Worm (Caenorhabditis elegans) whole organism, early embryonic: ENCODE results near the gene cyp-35B1.

ENCODE experiments used
- B0310.2 ChIP-seq: sonication (generic microtip); optimal IDR thresholded peaks from 2 replicates; lab custom pipeline; 2016; ENCODE audit warnings: mild to moderate bottlenecking, missing genetic modification characterization, missing compliant biosample characterization
- F13C5.2 ChIP-seq: sonication (generic microtip); optimal IDR thresholded peaks from 2 replicates; lab custom pipeline; 2017; ENCODE audit warnings: mild to moderate bottlenecking, missing genetic modification characterization, inconsistent platforms, missing compliant biosample characterization
- aly-1 ChIP-seq: sonication (generic microtip); optimal IDR thresholded peaks from 2 replicates; lab custom pipeline; 2016; ENCODE audit warnings: missing genetic modification characterization, missing compliant biosample characterization
- ama-1 ChIP-seq: fragments of 150-350 bp; optimal IDR thresholded peaks from 2 replicates; lab custom pipeline; 2014
- ceh-13 ChIP-seq: fragments of 200-800 bp; sonication (Bioruptor generic); optimal IDR thresholded peaks from 2 replicates; lab custom pipeline; 2018; ENCODE audit warnings: mild to moderate bottlenecking, missing genetic modification characterization, missing compliant biosample characterization
- ceh-36 ChIP-seq: sonication (generic microtip); optimal IDR thresholded peaks from 2 replicates; lab custom pipeline; 2016; ENCODE audit warnings: missing genetic modification characterization, inconsistent platforms, missing compliant biosample characterization
- ets-7 ChIP-seq: sonication (generic microtip); optimal IDR thresholded peaks from 2 replicates; lab custom pipeline; 2016; ENCODE audit warnings: missing genotype, missing genetic modification characterization, missing compliant biosample characterization
- flt-1 ChIP-seq: fragments of 200-800 bp; sonication (Bioruptor generic); IDR thresholded peaks from 2 replicates; pipeline ENCODE4 v1.3.6; 2022; ENCODE audit warnings: missing genetic modification characterization, missing compliant biosample characterization
- hmbx-1 ChIP-seq: sonication (generic microtip); optimal IDR thresholded peaks from 2 replicates; lab custom pipeline; 2016; ENCODE audit warnings: mild to moderate bottlenecking, missing genetic modification characterization, missing compliant biosample characterization
- hmg-4 ChIP-seq: fragments of 200-800 bp; sonication (Bioruptor generic); optimal IDR thresholded peaks from 2 replicates; lab custom pipeline; 2018; ENCODE audit warnings: mild to moderate bottlenecking, missing genetic modification characterization, missing compliant biosample characterization
- hnd-1 ChIP-seq: sonication (generic microtip); optimal IDR thresholded peaks from 2 replicates; lab custom pipeline; 2016; ENCODE audit warnings: missing genetic modification characterization, missing compliant biosample characterization
- pes-1 ChIP-seq: fragments of 200-800 bp; sonication (Bioruptor generic); IDR thresholded peaks from 2 replicates; pipeline ENCODE4 v1.3.6; 2022; ENCODE audit warnings: missing genetic modification reagents, missing genetic modification characterization, missing compliant biosample characterization
- scrt-1 ChIP-seq: fragments of 200-800 bp; sonication (Bioruptor generic); IDR thresholded peaks from 2 replicates; pipeline ENCODE4 v1.3.6; 2022; ENCODE audit warnings: missing genetic modification characterization, missing compliant biosample characterization
- sea-1 ChIP-seq: fragments of 200-800 bp; sonication (Bioruptor generic); conservative IDR thresholded peaks from 2 replicates; pipeline ENCODE4 v1.3.6; 2022; ENCODE audit warnings: missing genetic modification characterization, missing compliant biosample characterization
- tbx-11 ChIP-seq: fragments of 200-800 bp; sonication (Bioruptor generic); IDR thresholded peaks from 2 replicates; pipeline ENCODE4 v1.3.6; 2022; ENCODE audit warnings: missing genetic modification characterization, missing compliant biosample characterization
- tbx-37 ChIP-seq: fragments of 200-800 bp; sonication (Bioruptor generic); conservative IDR thresholded peaks from 2 replicates; pipeline ENCODE4 v1.3.6; 2022; ENCODE audit warnings: missing genetic modification reagents, missing genetic modification characterization, missing compliant biosample characterization
- tra-4 ChIP-seq: sonication (generic microtip); optimal IDR thresholded peaks from 2 replicates; lab custom pipeline; 2017; ENCODE audit warnings: missing genetic modification characterization, missing compliant biosample characterization

The cyp-35B1 gene

DNA sequence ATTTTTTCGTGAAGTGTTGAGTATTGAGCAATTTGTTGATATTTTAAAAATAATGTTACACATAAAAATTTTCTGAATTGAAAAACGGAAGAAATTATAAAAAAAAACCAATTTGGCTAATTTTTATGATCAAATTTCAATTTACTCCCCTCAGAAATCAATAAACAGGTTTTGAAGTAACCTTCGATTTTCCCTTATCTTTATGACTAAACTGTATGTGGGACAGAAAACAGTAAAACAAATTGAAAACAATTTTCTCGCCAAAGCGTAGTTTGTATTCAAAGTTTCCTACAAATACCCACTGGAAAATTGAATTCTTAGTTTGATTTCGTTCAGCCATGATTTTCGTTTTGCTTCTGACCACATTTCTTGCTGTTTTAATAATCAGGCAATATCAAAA, at the start of gene cyp-35B1:
cyp-35B1 (plus strand) TSS at position 244 of the 400 bp plus-strand sequence.
- TF ChIP-seq ama-1 (lab: Kevin White, UChicago) (no peak), pes-1 (GFP tag; lab: Robert Waterston, UW) (no peak), hnd-1 (tag; lab: Kevin White, UChicago) (no peak), flt-1 (no peak), ceh-36 (tag; lab: Kevin White, UChicago) (no peak), sea-1 (no peak), tra-4 (no peak), hmg-4 (GFP tag; lab: Kevin White, UChicago) (no peak), B0310.2 (tag; lab: Kevin White, UChicago) (no peak), ets-7 (tag; lab: Kevin White, UChicago) (no peak), tbx-11 (no peak), aly-1 (no peak), scrt-1 (GFP tag; lab: Robert Waterston, UW) (no peak)

DNA sequence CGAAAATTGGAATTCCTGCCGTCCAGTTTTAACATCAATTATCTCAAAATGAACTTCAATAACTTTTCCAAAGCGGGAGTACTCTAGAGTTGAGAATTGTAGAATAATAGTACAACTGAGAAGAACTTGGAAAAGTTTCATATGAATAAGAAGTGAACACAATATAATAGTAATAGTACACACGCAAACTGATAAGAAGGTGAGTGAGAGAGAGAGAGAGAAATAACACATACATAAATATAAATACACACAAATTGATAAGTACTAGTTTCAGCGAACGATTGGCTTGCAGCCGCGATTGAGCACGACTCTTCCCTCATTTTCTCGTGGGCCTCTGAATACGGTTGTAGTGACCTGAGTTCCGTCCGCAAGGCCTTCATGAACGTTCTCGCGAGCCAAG, 49.7 kb upstream of the cyp-35B1 start, which contains the start of gene C17E7.13:
C17E7.13 (minus strand) TSS at position 176 of the 400 bp plus-strand sequence.
- TF ChIP-seq ceh-36 (tag; lab: Kevin White, UChicago) = no peak
- TF ChIP-seq sea-1 = no peak
- TF ChIP-seq flt-1 = no peak
- no peak for TF ChIP-seq hmg-4 (GFP tag; lab: Kevin White, UChicago)
- no peak for TF ChIP-seq F13C5.2 (tag; lab: Kevin White, UChicago)
- no peak for TF ChIP-seq B0310.2 (tag; lab: Kevin White, UChicago)
- TF ChIP-seq tbx-37 (GFP tag; lab: Robert Waterston, UW) = no peak
- no peak for TF ChIP-seq ama-1 (lab: Kevin White, UChicago)
- no peak for TF ChIP-seq pes-1 (GFP tag; lab: Robert Waterston, UW)
- no peak for TF ChIP-seq ceh-13
- TF ChIP-seq tbx-11 = no peak
- no peak for TF ChIP-seq hmbx-1 (tag; lab: Kevin White, UChicago)
- no peak for TF ChIP-seq ets-7 (tag; lab: Kevin White, UChicago)
- no peak for TF ChIP-seq scrt-1 (GFP tag; lab: Robert Waterston, UW)
- TF ChIP-seq tra-4 = no peak

DNA sequence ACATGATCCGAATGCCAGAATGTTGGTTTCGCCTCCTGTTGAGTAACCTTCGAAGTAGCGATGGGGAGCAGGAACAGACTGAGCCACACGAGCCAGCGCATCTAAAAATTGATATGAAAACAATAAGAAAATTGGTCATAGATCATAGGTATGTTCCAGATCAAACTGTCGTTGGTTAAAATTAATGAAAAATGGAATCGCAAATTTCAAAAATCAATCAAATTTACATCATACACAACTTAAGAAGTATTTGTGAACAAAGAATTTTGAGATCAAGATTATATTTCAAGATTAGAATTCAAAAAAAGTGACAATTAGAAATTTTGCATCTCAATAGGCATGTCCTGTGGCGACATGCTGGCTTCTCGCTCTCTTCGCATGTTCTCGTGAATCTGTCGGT, 48.1 kb upstream of the cyp-35B1 start, which contains the start of gene C17E7.9:
C17E7.9 (minus strand) TSS at position 101 of the 400 bp plus-strand sequence.
- TF ChIP-seq ceh-13 (no peak), ama-1 (lab: Kevin White, UChicago) (no peak), sea-1 (no peak), ceh-36 (tag; lab: Kevin White, UChicago) (no peak), tbx-37 (GFP tag; lab: Robert Waterston, UW) (no peak), hnd-1 (tag; lab: Kevin White, UChicago) (no peak), aly-1 (no peak), scrt-1 (GFP tag; lab: Robert Waterston, UW) (no peak), hmbx-1 (tag; lab: Kevin White, UChicago) (no peak), ets-7 (tag; lab: Kevin White, UChicago) (no peak), B0310.2 (tag; lab: Kevin White, UChicago) (no peak), hmg-4 (GFP tag; lab: Kevin White, UChicago) (no peak), F13C5.2 (tag; lab: Kevin White, UChicago) (no peak), tra-4 (no peak), flt-1 (no peak), tbx-11 (no peak)

DNA sequence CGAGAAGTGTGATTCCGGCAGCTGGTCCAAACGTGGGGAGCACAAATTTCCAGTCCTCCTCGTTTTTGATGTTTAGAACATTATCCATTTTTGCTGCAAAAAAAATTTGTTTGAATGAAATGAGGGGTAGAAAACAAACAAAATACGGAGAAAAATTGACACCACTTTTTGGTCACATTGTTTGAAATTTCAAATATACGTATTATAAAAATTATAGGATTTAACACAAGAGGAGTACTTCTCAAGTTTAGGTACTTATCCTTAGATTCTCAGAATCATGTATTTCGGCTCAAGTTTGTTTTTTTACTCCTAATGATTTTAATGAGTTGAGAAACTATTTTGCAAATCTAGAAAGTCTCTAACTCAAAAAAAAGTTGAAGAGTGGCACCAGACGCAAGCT, 46.9 kb upstream of the cyp-35B1 start, which contains the start of gene C17E7.12:
C17E7.12 (minus strand) TSS at position 101 of the 400 bp plus-strand sequence.
- TF ChIP-seq tra-4 (no peak), ceh-36 (tag; lab: Kevin White, UChicago) (no peak), scrt-1 (GFP tag; lab: Robert Waterston, UW) (no peak), ets-7 (tag; lab: Kevin White, UChicago) (no peak), aly-1 (no peak), pes-1 (GFP tag; lab: Robert Waterston, UW) (no peak), tbx-37 (GFP tag; lab: Robert Waterston, UW) (no peak), hmbx-1 (tag; lab: Kevin White, UChicago) (no peak), ceh-13 (no peak), ama-1 (lab: Kevin White, UChicago) (no peak), sea-1 (no peak), tbx-11 (no peak), B0310.2 (tag; lab: Kevin White, UChicago) (no peak)

DNA sequence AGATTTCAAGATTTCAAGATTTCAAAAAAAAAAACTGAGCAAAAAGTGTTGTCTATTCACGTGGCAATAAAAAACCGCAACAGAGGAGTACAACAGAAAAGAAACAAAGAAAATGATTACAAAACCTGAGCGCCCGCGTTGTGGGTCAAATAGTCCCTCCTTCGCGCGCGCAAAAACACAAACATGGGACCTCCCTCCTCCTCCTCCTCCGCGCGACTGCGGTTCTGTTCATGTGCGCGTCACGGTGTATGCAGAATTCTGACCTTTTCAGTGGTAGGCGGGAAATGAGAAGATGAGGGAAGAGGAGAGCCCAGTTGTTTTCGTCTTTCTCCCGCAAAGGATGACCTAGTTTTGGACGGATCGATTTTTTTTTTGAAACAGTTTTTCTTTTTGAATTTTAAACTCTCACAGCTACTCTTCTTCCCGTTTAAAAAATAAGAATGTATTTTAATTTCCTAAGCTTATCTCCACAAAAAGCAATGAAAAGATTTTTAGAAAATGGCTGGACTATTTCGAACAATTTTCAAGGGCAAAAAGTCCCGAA, 46.4 kb upstream of the cyp-35B1 start, which contains the start of gene C17E7.4:
C17E7.4 (plus strand) TSS at position 494 of the 544 bp plus-strand sequence.
- TF ChIP-seq sea-1 (no peak), ets-7 (tag; lab: Kevin White, UChicago) (no peak), tbx-37 (GFP tag; lab: Robert Waterston, UW) (no peak), pes-1 (GFP tag; lab: Robert Waterston, UW) (no peak), tra-4 (no peak), tbx-11 (no peak), ama-1 (lab: Kevin White, UChicago) (no peak), hnd-1 (tag; lab: Kevin White, UChicago) (no peak), ceh-36 (tag; lab: Kevin White, UChicago) (no peak), flt-1 (no peak), B0310.2 (tag; lab: Kevin White, UChicago) (no peak), hmbx-1 (tag; lab: Kevin White, UChicago) (no peak), hmg-4 (GFP tag; lab: Kevin White, UChicago) (no peak), aly-1 (no peak), scrt-1 (GFP tag; lab: Robert Waterston, UW) (no peak)

DNA sequence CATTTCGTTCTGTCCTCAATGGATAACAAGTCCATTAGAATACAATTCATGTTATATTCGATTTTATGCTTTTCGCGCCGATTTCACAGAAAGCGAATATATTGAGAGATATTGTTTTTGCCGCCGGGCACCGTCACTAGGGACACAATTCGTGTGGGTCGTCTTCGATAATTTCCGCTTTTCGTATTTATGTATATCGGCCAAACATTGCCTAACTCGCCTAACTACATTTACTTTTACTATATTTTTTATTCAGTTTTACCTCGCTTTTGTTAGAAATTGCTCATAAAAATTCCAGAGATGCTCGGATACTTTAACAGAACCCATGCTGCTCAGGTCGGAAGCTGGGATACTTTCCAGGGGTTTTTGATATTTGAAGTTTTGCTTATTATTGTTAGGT, 44.2 kb upstream of the cyp-35B1 start, which contains the start of gene sre-9:
sre-9 (plus strand) TSS at position 301 of the 400 bp plus-strand sequence.
- no peak for TF ChIP-seq tra-4
- no peak for TF ChIP-seq pes-1 (GFP tag; lab: Robert Waterston, UW)
- TF ChIP-seq ceh-13 = no peak
- no peak for TF ChIP-seq scrt-1 (GFP tag; lab: Robert Waterston, UW)
- no peak for TF ChIP-seq tbx-11
- TF ChIP-seq ama-1 (lab: Kevin White, UChicago) = no peak
- TF ChIP-seq hmbx-1 (tag; lab: Kevin White, UChicago) = no peak
- no peak for TF ChIP-seq tbx-37 (GFP tag; lab: Robert Waterston, UW)
- TF ChIP-seq flt-1 = no peak
- TF ChIP-seq B0310.2 (tag; lab: Kevin White, UChicago) = no peak
- no peak for TF ChIP-seq ceh-36 (tag; lab: Kevin White, UChicago)

DNA sequence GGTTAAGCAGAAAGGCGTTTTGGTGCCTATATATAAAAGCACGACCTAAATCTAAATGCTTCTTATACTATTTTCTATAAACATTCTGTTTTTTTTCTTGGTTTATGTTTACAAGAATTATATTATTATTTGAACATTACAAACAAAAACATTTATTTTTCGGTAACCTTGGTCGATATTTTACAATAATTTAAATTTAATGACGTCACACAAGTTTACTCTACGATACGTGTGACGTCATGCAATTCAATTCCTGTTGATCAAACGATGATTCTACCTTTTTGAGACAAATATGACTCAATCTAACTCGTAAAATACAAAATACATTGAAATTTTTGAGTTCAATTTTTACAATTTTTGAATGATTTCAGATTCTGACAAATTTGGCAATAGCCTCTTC, 42.8 kb upstream of the cyp-35B1 start:
- TF ChIP-seq hmg-4 (GFP tag; lab: Kevin White, UChicago) (no peak), hmbx-1 (tag; lab: Kevin White, UChicago) (no peak), scrt-1 (GFP tag; lab: Robert Waterston, UW) (no peak), aly-1 (no peak), tbx-11 (no peak), sea-1 (no peak), F13C5.2 (tag; lab: Kevin White, UChicago) (no peak), flt-1 (no peak), pes-1 (GFP tag; lab: Robert Waterston, UW) (no peak), tbx-37 (GFP tag; lab: Robert Waterston, UW) (no peak), ceh-36 (tag; lab: Kevin White, UChicago) (no peak), B0310.2 (tag; lab: Kevin White, UChicago) (no peak), ama-1 (lab: Kevin White, UChicago) (no peak), hnd-1 (tag; lab: Kevin White, UChicago) (no peak), ets-7 (tag; lab: Kevin White, UChicago) (no peak), tra-4 (no peak)
